Worm (Caenorhabditis elegans): ENCODE data around the gene dab-1.

The dab-1 gene

ce11 chrII:8224623-8225022 lies 2.4 kb downstream of the dab-1 start:
- no peak for TF ChIP-seq F57C9.4 (tag; optimal IDR thresholded peaks at IDR 0.05)
- TF ChIP-seq nfya-1 (tag; optimal IDR thresholded peaks at IDR 0.05; ENCODE audit: borderline replicate concordance, insufficient read depth), result no peak
- no peak for TF ChIP-seq aptf-3 (GFP tag; IDR thresholded peaks at IDR 0.05)
- 0 out of 2 replicates have a peak, but pooled peaks have one; percentile 8 for TF ChIP-seq hmg-1.2 (GFP tag; IDR thresholded peaks at IDR 0.05)

ce11 chrII:8225347-8225746 lies 3.2 kb downstream of the dab-1 start:
- TF ChIP-seq dpl-1 (GFP tag; optimal IDR thresholded peaks at IDR 0.05) (no peak), sea-2 (GFP tag; IDR thresholded peaks at IDR 0.05) (no peak), cebp-1 (GFP tag; IDR thresholded peaks at IDR 0.05) (no peak), cebp-1 (tag; optimal IDR thresholded peaks at IDR 0.05) (peak; percentile 54), sdz-38 (tag; optimal IDR thresholded peaks at IDR 0.05) (no peak), snpc-1.3 (tag; optimal IDR thresholded peaks at IDR 0.05; ENCODE audit: insufficient read depth) (no peak)

ce11 chrII:8225914-8226313 lies 3.7 kb downstream of the dab-1 start:
- TF ChIP-seq F52B5.7 (tag; optimal IDR thresholded peaks at IDR 0.05), result no peak
- TF ChIP-seq ztf-26 (tag; optimal IDR thresholded peaks at IDR 0.05), result no peak
- TF ChIP-seq cebp-1 (GFP tag; IDR thresholded peaks at IDR 0.05), result no peak
- TF ChIP-seq cebp-1 (tag; optimal IDR thresholded peaks at IDR 0.05), result no peak
- no peak for TF ChIP-seq pha-4 (tag; optimal IDR thresholded peaks at IDR 0.05)
- no peak for TF ChIP-seq mxl-1 (tag; optimal IDR thresholded peaks at IDR 0.05)
- TF ChIP-seq repo-1 (tag; optimal IDR thresholded peaks at IDR 0.05), result no peak
- no peak for TF ChIP-seq B0035.1 (tag; optimal IDR thresholded peaks at IDR 0.05)
- TF ChIP-seq attf-3 (GFP tag; conservative IDR thresholded peaks at IDR 0.05), result no peak
- no peak for TF ChIP-seq Y53G8AR.9 (GFP tag; conservative IDR thresholded peaks at IDR 0.05)
- no peak for TF ChIP-seq tbx-9 (tag; optimal IDR thresholded peaks at IDR 0.05; ENCODE audit: borderline replicate concordance)
- no peak for TF ChIP-seq hrde-1 (tag; optimal IDR thresholded peaks at IDR 0.05; ENCODE audit: borderline replicate concordance)
- TF ChIP-seq ekl-4 (GFP tag; IDR thresholded peaks at IDR 0.05), result no peak
- no peak for TF ChIP-seq tlf-1 (GFP tag; optimal IDR thresholded peaks at IDR 0.05)
- no peak for TF ChIP-seq hmg-1.2 (GFP tag; IDR thresholded peaks at IDR 0.05)
- no peak for TF ChIP-seq hsf-1 (GFP tag; IDR thresholded peaks at IDR 0.05)

ce11 chrII:8226475-8226874 lies 4.3 kb downstream of the dab-1 start:
- TF ChIP-seq hmg-1.2 (GFP tag; IDR thresholded peaks at IDR 0.05), result peak; percentile 49; the same call in 1 of the 2 replicates
- peak; percentile 44 for TF ChIP-seq nhr-80 (tag; optimal IDR thresholded peaks at IDR 0.05)
- TF ChIP-seq F52B5.7 (tag; optimal IDR thresholded peaks at IDR 0.05), result no peak
- 0 out of 2 replicates have a peak, but pooled peaks have one; percentile 16 for TF ChIP-seq Y79H2A.3 (GFP tag; conservative IDR thresholded peaks at IDR 0.05)
- peak; percentile 13 for TF ChIP-seq lin-54 (GFP tag; optimal IDR thresholded peaks at IDR 0.05)
- TF ChIP-seq zim-3 (tag; optimal IDR thresholded peaks at IDR 0.05), result no peak
- TF ChIP-seq bed-2 (GFP tag; IDR thresholded peaks at IDR 0.05), result no peak
- TF ChIP-seq ekl-4 (GFP tag; IDR thresholded peaks at IDR 0.05), result peak; percentile 14; the same call in 1 of the 2 replicates

ce11 chrII:8230976-8231375 lies 8.8 kb downstream of the dab-1 start, which contains the start of gene M110.9:
TSS of gene M110.9 (plus strand) at chrII:8231276.
- TF ChIP-seq snpc-4 (GFP tag; optimal IDR thresholded peaks at IDR 0.05) (no peak), snpc-4 (tag; optimal IDR thresholded peaks at IDR 0.05) (no peak), cebp-1 (GFP tag; IDR thresholded peaks at IDR 0.05) (no peak), cebp-1 (tag; optimal IDR thresholded peaks at IDR 0.05) (no peak), madf-3 (GFP tag; IDR thresholded peaks at IDR 0.05) (0 out of 2 replicates have a peak, but pooled peaks have one; percentile 27)

Data from whole organism, young adult.